Worm (Caenorhabditis elegans): ENCODE measurements around the gene mul-1.

DNA sequence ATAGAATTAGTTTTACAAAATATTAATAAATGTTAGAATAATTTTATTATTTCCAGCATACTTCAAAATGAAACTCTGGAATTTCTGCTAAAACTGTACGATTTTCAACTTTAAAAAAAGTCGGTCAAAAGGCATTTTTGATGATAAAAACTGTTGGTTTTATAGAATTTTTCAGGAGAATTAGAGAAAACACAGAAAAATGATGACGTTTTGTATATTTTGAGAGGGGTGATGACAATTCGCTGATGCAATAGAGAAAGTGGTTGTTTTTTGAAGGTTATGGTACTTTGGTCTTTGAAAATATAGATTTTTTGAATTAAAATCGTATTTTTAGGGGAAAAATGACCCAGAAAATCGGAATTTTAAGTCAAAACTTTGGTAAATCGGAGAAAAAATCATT lies 37.9 kb downstream of the mul-1 start:
- no peak for TF ChIP-seq fkh-10 (GFP tag; optimal IDR thresholded peaks at IDR 0.05)
- TF ChIP-seq nhr-12 (tag; optimal IDR thresholded peaks at IDR 0.05) = no peak
- peak; percentile 65 for TF ChIP-seq elt-2 (tag; optimal IDR thresholded peaks at IDR 0.05)
- no peak for TF ChIP-seq nhr-11 (tag; optimal IDR thresholded peaks at IDR 0.05)
- TF ChIP-seq eor-1 (tag; optimal IDR thresholded peaks at IDR 0.05) = no peak
- no peak for TF ChIP-seq ceh-16 (tag; optimal IDR thresholded peaks at IDR 0.05)
- TF ChIP-seq elt-3 (tag; optimal IDR thresholded peaks at IDR 0.05) = no peak
- TF ChIP-seq unc-39 (tag; optimal IDR thresholded peaks at IDR 0.05) = no peak
- no peak for TF ChIP-seq unc-62 (GFP tag; optimal IDR thresholded peaks at IDR 0.05)
- peak; percentile 47 for TF ChIP-seq pqm-1 (tag; optimal IDR thresholded peaks at IDR 0.05)
- no peak for TF ChIP-seq nhr-77 (tag; optimal IDR thresholded peaks at IDR 0.05)
- no peak for TF ChIP-seq ztf-11 (tag; optimal IDR thresholded peaks at IDR 0.05)

Measured in whole organism, L3 larva.